Fruit fly (Drosophila melanogaster): ENCODE measurements around the gene CG31523.

CG31523 gene

dm6 chr3R:4452345-4453044 is 26.5 kb downstream of the CG31523 start (continued):
- no peak for TF ChIP-seq dmrt93B (GFP tag; optimal IDR thresholded peaks at IDR 0.05)

- TF ChIP-seq jim (GFP tag; optimal IDR thresholded peaks at IDR 0.05): no peak
Observed at dm6 chr3R:4450721-4451120, 28.3 kb downstream of the CG31523 start.

- no peak for TF ChIP-seq GATAd (GFP tag; optimal IDR thresholded peaks at IDR 0.05)
- TF ChIP-seq fru (GFP tag; optimal IDR thresholded peaks at IDR 0.05): no peak
- TF ChIP-seq foxo (GFP tag; optimal IDR thresholded peaks at IDR 0.05): no peak
- no peak for TF ChIP-seq Hnf4 (GFP tag; optimal IDR thresholded peaks at IDR 0.05)
- TF ChIP-seq Hr78 (GFP tag; optimal IDR thresholded peaks at IDR 0.05): no peak
- TF ChIP-seq usp (GFP tag; optimal IDR thresholded peaks at IDR 0.05): no peak
- TF ChIP-seq Mio (GFP tag; optimal IDR thresholded peaks at IDR 0.05): no peak
- TF ChIP-seq br (GFP tag; optimal IDR thresholded peaks at IDR 0.05): no peak
- no peak for TF ChIP-seq rgr (GFP tag; optimal IDR thresholded peaks at IDR 0.05)
- no peak for TF ChIP-seq Abd-B (GFP tag; optimal IDR thresholded peaks at IDR 0.05)
- no peak for TF ChIP-seq Dif (GFP tag; optimal IDR thresholded peaks at IDR 0.05; ENCODE audit: partially characterized antibody)
- TF ChIP-seq sage (GFP tag; optimal IDR thresholded peaks at IDR 0.05): no peak
- TF ChIP-seq Rel (GFP tag; optimal IDR thresholded peaks at IDR 0.05): no peak
- no peak for TF ChIP-seq Rel (tag; optimal IDR thresholded peaks at IDR 0.05)
- no peak for TF ChIP-seq psq (GFP tag; optimal IDR thresholded peaks at IDR 0.05)
- TF ChIP-seq N (GFP tag; optimal IDR thresholded peaks at IDR 0.05): no peak
- TF ChIP-seq Myc (optimal IDR thresholded peaks at IDR 0.05): no peak
Observed at dm6 chr3R:4449256-4449655, 29.8 kb downstream of the CG31523 start.

dm6 chr3R:4446455-4447224 is 32.4 kb downstream of the CG31523 start:
- no peak for TF ChIP-seq ey (GFP tag; optimal IDR thresholded peaks at IDR 0.05)
- no peak for TF ChIP-seq lola (GFP tag; optimal IDR thresholded peaks at IDR 0.05)
- TF ChIP-seq pan (optimal IDR thresholded peaks at IDR 0.05): no peak
- TF ChIP-seq Rel (GFP tag; optimal IDR thresholded peaks at IDR 0.05): no peak
- TF ChIP-seq Rel (tag; optimal IDR thresholded peaks at IDR 0.05): peak; percentile 50
- no peak for TF ChIP-seq CrebA (GFP tag; optimal IDR thresholded peaks at IDR 0.05; ENCODE audit: borderline replicate concordance)
- TF ChIP-seq usp (GFP tag; optimal IDR thresholded peaks at IDR 0.05): no peak
- TF ChIP-seq N (GFP tag; optimal IDR thresholded peaks at IDR 0.05): no peak
- TF ChIP-seq rgr (GFP tag; optimal IDR thresholded peaks at IDR 0.05): peak; percentile 56
- TF ChIP-seq Jra (GFP tag; optimal IDR thresholded peaks at IDR 0.05): no peak

- no peak for TF ChIP-seq HLH106 (tag; optimal IDR thresholded peaks at IDR 0.05)
- TF ChIP-seq CG32264 (GFP tag; optimal IDR thresholded peaks at IDR 0.05): no peak
- no peak for TF ChIP-seq Hr78 (GFP tag; optimal IDR thresholded peaks at IDR 0.05)
- TF ChIP-seq brk (GFP tag; optimal IDR thresholded peaks at IDR 0.05): no peak
- no peak for TF ChIP-seq foxo (GFP tag; optimal IDR thresholded peaks at IDR 0.05)
- no peak for TF ChIP-seq sage (GFP tag; optimal IDR thresholded peaks at IDR 0.05)
- TF ChIP-seq Dfd (GFP tag; optimal IDR thresholded peaks at IDR 0.05): no peak
- TF ChIP-seq ey (GFP tag; optimal IDR thresholded peaks at IDR 0.05): no peak
- TF ChIP-seq jim (GFP tag; optimal IDR thresholded peaks at IDR 0.05): no peak
- no peak for TF ChIP-seq Sp1 (GFP tag; optimal IDR thresholded peaks at IDR 0.05)
- TF ChIP-seq CrebA (GFP tag; optimal IDR thresholded peaks at IDR 0.05; ENCODE audit: borderline replicate concordance): no peak
- TF ChIP-seq tai (GFP tag; optimal IDR thresholded peaks at IDR 0.05): no peak
- TF ChIP-seq rgr (GFP tag; optimal IDR thresholded peaks at IDR 0.05): no peak
- no peak for TF ChIP-seq lola (GFP tag; optimal IDR thresholded peaks at IDR 0.05)
- no peak for TF ChIP-seq woc (GFP tag; optimal IDR thresholded peaks at IDR 0.05)
- TF ChIP-seq Jra (GFP tag; optimal IDR thresholded peaks at IDR 0.05): no peak
- TF ChIP-seq CG9705 (GFP tag; optimal IDR thresholded peaks at IDR 0.05): no peak
- no peak for TF ChIP-seq Dif (GFP tag; optimal IDR thresholded peaks at IDR 0.05; ENCODE audit: partially characterized antibody)
- TF ChIP-seq sv (GFP tag; optimal IDR thresholded peaks at IDR 0.05): no peak
- TF ChIP-seq dsf (GFP tag; optimal IDR thresholded peaks at IDR 0.05; ENCODE audit: borderline replicate concordance): no peak
Observed at dm6 chr3R:4445083-4445482, 33.9 kb downstream of the CG31523 start.
